Fruit fly (Drosophila melanogaster) whole organism, wandering third instar larva: ENCODE results near the gene mRpS24.

Experiments used
- Dif ChIP-seq: fragments of 200-275, 200-300 bp; sonication (Bioruptor generic); optimal IDR thresholded peaks from 2 replicates; lab custom pipeline; 2018; ENCODE audit warnings: missing biosample characterization, missing genetic modification characterization; ENCODE audit not compliant: partially characterized antibody
- HLH106 ChIP-seq: fragments of 200-800 bp; optimal IDR thresholded peaks from 3 replicates; lab custom pipeline; 2019; ENCODE audit warnings: missing biosample characterization, mild to moderate bottlenecking, missing genetic modification characterization, moderate library complexity
- OdsH ChIP-seq: fragments of 200-800 bp; sonication (Bioruptor generic); optimal IDR thresholded peaks from 2 replicates; lab custom pipeline; 2016; ENCODE audit warnings: missing biosample characterization, mild to moderate bottlenecking, missing genetic modification characterization
- fru ChIP-seq: fragments of 200-800 bp; sonication (Bioruptor generic); optimal IDR thresholded peaks from 3 replicates; lab custom pipeline; 2016; ENCODE audit warnings: missing biosample characterization, mild to moderate bottlenecking, missing genetic modification characterization
- pan ChIP-seq: fragments of >200 bp; optimal IDR thresholded peaks from 2 replicates; lab custom pipeline; 2017

- no peak for TF ChIP-seq HLH106 (tag; lab: Kevin White, UChicago)
- no peak for TF ChIP-seq fru (GFP tag; lab: Kevin White, UChicago)
- no peak for TF ChIP-seq pan (lab: Kevin White, UChicago)
- no peak for TF ChIP-seq Dif (GFP tag; lab: Kevin White, UChicago)
- no peak for TF ChIP-seq OdsH
These were observed 23.7 kb downstream of the mRpS24 start for dm6 chr3R:24139646-24140130.
